Worm (Caenorhabditis elegans): ENCODE measurements around the gene ncr-2.
A peak's percentile ranks its signal among the peaks of the same experiment; 100 is the strongest.

The ncr-2 gene

ce11 chrIII:8216224-8216623 lies 41.9 kb upstream of the ncr-2 start, which contains the start of gene unc-86:
TSS of gene unc-86 (minus strand) at chrIII:8216336.
- TF ChIP-seq F22D6.2 (tag; optimal IDR thresholded peaks at IDR 0.05) (no peak), hsf-1 (GFP tag; IDR thresholded peaks at IDR 0.05) (no peak), attf-6 (GFP tag; IDR thresholded peaks at IDR 0.05) (no peak)

ce11 chrIII:8217919-8218318 lies 40.2 kb upstream of the ncr-2 start, which contains the start of gene C30A5.16:
TSS of gene C30A5.16 (plus strand) at chrIII:8218219.
- TF ChIP-seq somi-1 (GFP tag; optimal IDR thresholded peaks at IDR 0.05) (no peak), madf-6 (GFP tag; IDR thresholded peaks at IDR 0.05) (no peak), bed-1 (GFP tag; IDR thresholded peaks at IDR 0.05) (no peak)

- no peak for TF ChIP-seq F37B4.10 (GFP tag; IDR thresholded peaks at IDR 0.05)
- TF ChIP-seq madf-3 (GFP tag; IDR thresholded peaks at IDR 0.05), result no peak
- TF ChIP-seq Y56A3A.18 (GFP tag; IDR thresholded peaks at IDR 0.05), result no peak
- no peak for TF ChIP-seq ztf-28 (GFP tag; IDR thresholded peaks at IDR 0.05)
- TF ChIP-seq snpc-1.1 (tag; optimal IDR thresholded peaks at IDR 0.05; ENCODE audit: insufficient read depth), result no peak
- no peak for TF ChIP-seq hmg-1.2 (GFP tag; IDR thresholded peaks at IDR 0.05)
- no peak for TF ChIP-seq ceh-27 (GFP tag; optimal IDR thresholded peaks at IDR 0.05)
- no peak for TF ChIP-seq lin-40 (tag; optimal IDR thresholded peaks at IDR 0.05)
- no peak for TF ChIP-seq tbp1 (GFP tag; optimal IDR thresholded peaks at IDR 0.05)
- TF ChIP-seq ceh-91 (GFP tag; IDR thresholded peaks at IDR 0.05), result no peak
- no peak for TF ChIP-seq F23B12.7 (tag; optimal IDR thresholded peaks at IDR 0.05; ENCODE audit: insufficient read depth)
- no peak for TF ChIP-seq unc-130 (GFP tag; optimal IDR thresholded peaks at IDR 0.05)
- no peak for TF ChIP-seq lin-54 (GFP tag; optimal IDR thresholded peaks at IDR 0.05)
- no peak for TF ChIP-seq nfya-1 (tag; optimal IDR thresholded peaks at IDR 0.05; ENCODE audit: borderline replicate concordance, insufficient read depth)
- no peak for TF ChIP-seq hlh-26 (GFP tag; conservative IDR thresholded peaks at IDR 0.05)
- no peak for TF ChIP-seq F57C9.4 (tag; optimal IDR thresholded peaks at IDR 0.05)
- no peak for TF ChIP-seq hsf-1 (GFP tag; IDR thresholded peaks at IDR 0.05)
- TF ChIP-seq egrh-3 (GFP tag; IDR thresholded peaks at IDR 0.05), result no peak
- no peak for TF ChIP-seq Y53F4B.3 (GFP tag; IDR thresholded peaks at IDR 0.05)
- TF ChIP-seq xnd-1 (tag; optimal IDR thresholded peaks at IDR 0.05), result no peak
These were observed 38.1 kb upstream of the ncr-2 start for ce11 chrIII:8220081-8220480.

- peak; percentile 88 for TF ChIP-seq attf-3 (GFP tag; conservative IDR thresholded peaks at IDR 0.05)
- TF ChIP-seq lin-35 (GFP tag; optimal IDR thresholded peaks at IDR 0.05), result no peak
- TF ChIP-seq aptf-2 (GFP tag; conservative IDR thresholded peaks at IDR 0.05), result no peak
- TF ChIP-seq ceh-58 (GFP tag; IDR thresholded peaks at IDR 0.05), result no peak
These were observed 33.4 kb upstream of the ncr-2 start, which contains the start of gene mob-4 for ce11 chrIII:8224769-8225168. TSS of gene mob-4 (plus strand) at chrIII:8225097.

- TF ChIP-seq B0336.3 (GFP tag; IDR thresholded peaks at IDR 0.05) (peak; percentile 55; the same call in 1 of the 2 replicates), madf-3 (GFP tag; IDR thresholded peaks at IDR 0.05) (0 out of 2 replicates have a peak, but pooled peaks have one; percentile 40), lir-1 (GFP tag; conservative IDR thresholded peaks at IDR 0.05) (no peak)
These were observed 32.0 kb upstream of the ncr-2 start, which contains the start of gene rfs-1 for ce11 chrIII:8226178-8226577. TSS of gene rfs-1 (plus strand) at chrIII:8226478.
